Fruit fly (Drosophila melanogaster) whole organism, embryonic: ENCODE data around the gene Hpd.

Source experiments
- Abd-B ChIP-seq: fragments of 200-800 bp; sonication (Bioruptor generic); optimal IDR thresholded peaks from 2 replicates; lab custom pipeline; 2018; ENCODE audit warnings: missing biosample characterization, mild to moderate bottlenecking, missing genetic modification characterization, moderate library complexity
- CG10267 ChIP-seq: fragments of 200-800 bp; sonication (Bioruptor generic); optimal IDR thresholded peaks from 2 replicates; lab custom pipeline; 2018; ENCODE audit warnings: missing biosample characterization, mild to moderate bottlenecking, missing genetic modification characterization, moderate library complexity
- CG10274 ChIP-seq: fragments of 200-800 bp; sonication (Bioruptor generic); optimal IDR thresholded peaks from 3 replicates; lab custom pipeline; 2017; ENCODE audit warnings: missing biosample characterization, mild to moderate bottlenecking, missing genetic modification characterization
- CG10366 ChIP-seq: fragments of 200-800 bp; sonication (Bioruptor generic); IDR thresholded peaks from 2 replicates; pipeline ENCODE4 v1.3.6; 2022; ENCODE audit warnings: missing biosample characterization, missing genetic modification characterization
- CG13123 ChIP-seq: fragments of 200-800 bp; sonication (Bioruptor generic); optimal IDR thresholded peaks from 2 replicates; lab custom pipeline; 2016; ENCODE audit warnings: missing biosample characterization, missing genetic modification characterization
- CG14014 ChIP-seq: fragments of 200-800 bp; sonication (Bioruptor generic); IDR thresholded peaks from 2 replicates; pipeline ENCODE4 v1.3.6; 2022; ENCODE audit warnings: missing biosample characterization, missing genetic modification characterization
- CG15011 ChIP-seq: fragments of 200-800 bp; sonication (Bioruptor generic); optimal IDR thresholded peaks from 3 replicates; lab custom pipeline; 2018; ENCODE audit warnings: missing biosample characterization, mild to moderate bottlenecking, missing genetic modification characterization
- CG15696 ChIP-seq: fragments of 200-800 bp; sonication (Bioruptor generic); optimal IDR thresholded peaks from 2 replicates; lab custom pipeline; 2019; ENCODE audit warnings: missing biosample characterization, mild to moderate bottlenecking, missing genetic modification characterization, moderate library complexity
- CG1602 ChIP-seq: fragments of 200-800 bp; sonication (Bioruptor generic); optimal IDR thresholded peaks from 3 replicates; lab custom pipeline; 2016; ENCODE audit warnings: missing biosample characterization, missing genetic modification characterization
- CG17829 ChIP-seq: fragments of 200-800 bp; optimal IDR thresholded peaks from 2 replicates; lab custom pipeline; 2019; ENCODE audit warnings: missing biosample characterization, mild to moderate bottlenecking, missing genetic modification characterization, moderate library complexity
- CG2116 ChIP-seq: fragments of 200-800 bp; sonication (Bioruptor generic); optimal IDR thresholded peaks from 3 replicates; lab custom pipeline; 2018; ENCODE audit warnings: missing biosample characterization, mild to moderate bottlenecking, missing genetic modification characterization
- CG32532 ChIP-seq: fragments of 200-800 bp; sonication (Bioruptor generic); IDR thresholded peaks from 2 replicates; pipeline ENCODE4 v1.3.6; 2022; ENCODE audit warnings: missing biosample characterization, missing genetic modification characterization
- CG3281 ChIP-seq: fragments of 200-800 bp; sonication (Bioruptor generic); optimal IDR thresholded peaks from 3 replicates; lab custom pipeline; 2017; ENCODE audit warnings: missing biosample characterization, mild to moderate bottlenecking, missing genetic modification characterization
- CG34224 ChIP-seq: fragments of 200-800 bp; sonication (Bioruptor generic); IDR thresholded peaks from 3 replicates; pipeline ENCODE4 v1.3.6; 2022; ENCODE audit warnings: missing biosample characterization, missing genetic modification characterization; ENCODE audit not compliant: partially characterized antibody
- CG4282 ChIP-seq: fragments of 200-800 bp; sonication (Bioruptor generic); optimal IDR thresholded peaks from 2 replicates; lab custom pipeline; 2016; ENCODE audit warnings: missing biosample characterization, missing genetic modification characterization
- CG4820 ChIP-seq: fragments of 200-800 bp; sonication (Bioruptor generic); optimal IDR thresholded peaks from 3 replicates; lab custom pipeline; 2016; ENCODE audit warnings: missing biosample characterization, missing genetic modification characterization
- CG7556 ChIP-seq: fragments of 200-800 bp; sonication (Bioruptor generic); optimal IDR thresholded peaks from 2 replicates; lab custom pipeline; 2017; ENCODE audit warnings: missing biosample characterization, mild to moderate bottlenecking, missing genetic modification characterization
- CG7839 ChIP-seq: fragments of 200-800 bp; sonication (Bioruptor generic); optimal IDR thresholded peaks from 3 replicates; lab custom pipeline; 2018; ENCODE audit warnings: missing biosample characterization, mild to moderate bottlenecking, missing genetic modification characterization, moderate library complexity
- CG7987 ChIP-seq: fragments of 200-800 bp; sonication (Bioruptor generic); optimal IDR thresholded peaks from 2 replicates; lab custom pipeline; 2018; ENCODE audit warnings: missing biosample characterization, mild to moderate bottlenecking, missing genetic modification characterization, moderate library complexity
- CG8388 ChIP-seq: fragments of 200-800 bp; sonication (Bioruptor generic); optimal IDR thresholded peaks from 2 replicates; lab custom pipeline; 2019; ENCODE audit warnings: missing biosample characterization, mild to moderate bottlenecking, missing genetic modification characterization, moderate library complexity
- CG9727 ChIP-seq: fragments of 200-800 bp; sonication (Bioruptor generic); optimal IDR thresholded peaks from 3 replicates; lab custom pipeline; 2017; ENCODE audit warnings: missing biosample characterization, mild to moderate bottlenecking, missing genetic modification characterization
- D19B ChIP-seq: fragments of 200-800 bp; sonication (Bioruptor generic); optimal IDR thresholded peaks from 2 replicates; lab custom pipeline; 2017; ENCODE audit warnings: missing biosample characterization, mild to moderate bottlenecking, missing genetic modification characterization
- Doc2 ChIP-seq: fragments of 200-800 bp; sonication (Bioruptor generic); IDR thresholded peaks from 2 replicates; pipeline ENCODE4 v1.3.6; 2022; ENCODE audit warnings: missing biosample characterization, missing genetic modification characterization
- Fer2 ChIP-seq: fragments of 200-800 bp; sonication (Bioruptor generic); optimal IDR thresholded peaks from 2 replicates; lab custom pipeline; 2018; ENCODE audit warnings: missing biosample characterization, mild to moderate bottlenecking, missing genetic modification characterization, moderate library complexity
- HLH4C ChIP-seq: fragments of 200-800 bp; sonication (Bioruptor generic); IDR thresholded peaks from 3 replicates; pipeline ENCODE4 v1.3.6; 2022; ENCODE audit warnings: missing biosample characterization, missing genetic modification characterization; ENCODE audit not compliant: partially characterized antibody
- Jarid2 ChIP-seq: fragments of 200-800 bp; sonication (Bioruptor generic); optimal IDR thresholded peaks from 3 replicates; lab custom pipeline; 2017; ENCODE audit warnings: mild to moderate bottlenecking, missing biosample characterization, missing genetic modification reagents, missing genetic modification characterization
- Lhr ChIP-seq: fragments of 200-800 bp; sonication (Bioruptor generic); optimal IDR thresholded peaks from 3 replicates; lab custom pipeline; 2017; ENCODE audit warnings: mild to moderate bottlenecking, missing biosample characterization, missing genetic modification reagents, missing genetic modification characterization
- al ChIP-seq: fragments of 200-800 bp; sonication (Bioruptor generic); IDR thresholded peaks from 2 replicates; pipeline ENCODE4 v1.3.6; 2022; ENCODE audit warnings: missing biosample characterization, missing genetic modification characterization
- ase ChIP-seq: fragments of 200-800 bp; sonication (Bioruptor generic); IDR thresholded peaks from 3 replicates; pipeline ENCODE4 v1.3.6; 2022; ENCODE audit warnings: missing biosample characterization, missing genetic modification characterization
- ato ChIP-seq: fragments of 200-800 bp; sonication (Bioruptor generic); IDR thresholded peaks from 2 replicates; pipeline ENCODE4 v1.3.6; 2022; ENCODE audit warnings: missing biosample characterization, missing genetic modification characterization; ENCODE audit not compliant: partially characterized antibody
- crol ChIP-seq: fragments of 200-800 bp; sonication (Bioruptor generic); IDR thresholded peaks from 2 replicates; pipeline ENCODE4 v1.3.6; 2022; ENCODE audit warnings: missing biosample characterization, missing genetic modification characterization
- crp ChIP-seq, 2 experiments: fragments of 200-800 bp; sonication (Bioruptor generic); optimal IDR thresholded peaks; 2 replicates in 1 of 2; 3 replicates in 1 of 2; lab custom pipeline; 2017; ENCODE audit warnings: missing biosample characterization in 2 of 2, missing genetic modification characterization in 2 of 2, mild to moderate bottlenecking in 1 of 2, moderate library complexity in 1 of 2
- danr ChIP-seq: fragments of 200-800 bp; sonication (Bioruptor generic); IDR thresholded peaks from 2 replicates; pipeline ENCODE4 v1.3.6; 2022; ENCODE audit warnings: missing biosample characterization, missing genetic modification characterization
- dpn ChIP-seq, 2 experiments: fragments of 200-800 bp; sonication (Bioruptor generic); optimal IDR thresholded peaks; 3 replicates each; lab custom pipeline; 2016; ENCODE audit warnings: missing biosample characterization in 2 of 2, missing genetic modification characterization in 2 of 2
- ewg ChIP-seq: fragments of 200-800 bp; sonication (Bioruptor generic); optimal IDR thresholded peaks from 3 replicates; lab custom pipeline; 2017; ENCODE audit warnings: mild to moderate bottlenecking, missing biosample characterization, missing genetic modification reagents, missing genetic modification characterization
- fu2 ChIP-seq: fragments of 200-800 bp; sonication (Bioruptor generic); optimal IDR thresholded peaks from 2 replicates; lab custom pipeline; 2016; ENCODE audit warnings: missing biosample characterization, missing genetic modification characterization
- grn ChIP-seq: fragments of 200-800 bp; sonication (Bioruptor generic); optimal IDR thresholded peaks from 3 replicates; lab custom pipeline; 2017; ENCODE audit warnings: missing biosample characterization, missing genetic modification characterization
- ind ChIP-seq: fragments of 200-800 bp; sonication (Bioruptor generic); optimal IDR thresholded peaks from 3 replicates; lab custom pipeline; 2016; ENCODE audit warnings: missing biosample characterization, missing genetic modification characterization
- kay ChIP-seq: fragments of 200-800 bp; sonication (Bioruptor generic); optimal IDR thresholded peaks from 2 replicates; lab custom pipeline; 2016; ENCODE audit warnings: missing biosample characterization, missing genetic modification characterization
- pfk ChIP-seq: fragments of 200-800 bp; sonication (Bioruptor generic); optimal IDR thresholded peaks from 2 replicates; lab custom pipeline; 2018; ENCODE audit warnings: missing biosample characterization, mild to moderate bottlenecking, missing genetic modification characterization, moderate library complexity
- ro ChIP-seq: fragments of 200-800 bp; sonication (Bioruptor generic); IDR thresholded peaks from 2 replicates; pipeline ENCODE4 v1.3.6; 2022; ENCODE audit warnings: missing biosample characterization, missing genetic modification characterization
- row ChIP-seq: fragments of 200-800 bp; sonication (Bioruptor generic); IDR thresholded peaks from 3 replicates; pipeline ENCODE4 v1.3.6; 2022; ENCODE audit warnings: missing biosample characterization, missing genetic modification characterization
- sens ChIP-seq: fragments of 200-800 bp; sonication (Bioruptor generic); peaks from one replicate; lab custom pipeline; 2016; ENCODE audit warnings: missing biosample characterization, missing genetic modification characterization
- slbo ChIP-seq: fragments of 200-800 bp; sonication (Bioruptor generic); IDR thresholded peaks from 2 replicates; pipeline ENCODE4 v1.3.6; 2022; ENCODE audit warnings: missing biosample characterization, missing genetic modification characterization
- slou ChIP-seq: fragments of 200-800 bp; sonication (Bioruptor generic); optimal IDR thresholded peaks from 3 replicates; lab custom pipeline; 2016; ENCODE audit warnings: missing biosample characterization, missing genetic modification characterization
- trem ChIP-seq: fragments of 200-800 bp; optimal IDR thresholded peaks from 3 replicates; lab custom pipeline; 2019; ENCODE audit warnings: missing biosample characterization, mild to moderate bottlenecking, missing genetic modification characterization, moderate library complexity
- twi ChIP-seq: fragments of 200-800 bp; optimal IDR thresholded peaks from 2 replicates; lab custom pipeline; 2019; ENCODE audit warnings: missing biosample characterization, mild to moderate bottlenecking, missing genetic modification characterization, moderate library complexity
- unpg ChIP-seq: fragments of 200-800 bp; sonication (Bioruptor generic); optimal IDR thresholded peaks from 3 replicates; lab custom pipeline; 2018; ENCODE audit warnings: missing biosample characterization, mild to moderate bottlenecking, missing genetic modification characterization, moderate library complexity
- vvl ChIP-seq: fragments of 200-800 bp; sonication (Bioruptor generic); IDR thresholded peaks from 2 replicates; pipeline ENCODE4 v1.3.6; 2022; ENCODE audit warnings: missing biosample characterization, missing genetic modification characterization
- zen ChIP-seq: fragments of 200-800 bp; sonication (Bioruptor generic); optimal IDR thresholded peaks from 3 replicates; lab custom pipeline; 2018; ENCODE audit warnings: missing biosample characterization, mild to moderate bottlenecking, missing genetic modification characterization, moderate library complexity

Hpd gene

DNA sequence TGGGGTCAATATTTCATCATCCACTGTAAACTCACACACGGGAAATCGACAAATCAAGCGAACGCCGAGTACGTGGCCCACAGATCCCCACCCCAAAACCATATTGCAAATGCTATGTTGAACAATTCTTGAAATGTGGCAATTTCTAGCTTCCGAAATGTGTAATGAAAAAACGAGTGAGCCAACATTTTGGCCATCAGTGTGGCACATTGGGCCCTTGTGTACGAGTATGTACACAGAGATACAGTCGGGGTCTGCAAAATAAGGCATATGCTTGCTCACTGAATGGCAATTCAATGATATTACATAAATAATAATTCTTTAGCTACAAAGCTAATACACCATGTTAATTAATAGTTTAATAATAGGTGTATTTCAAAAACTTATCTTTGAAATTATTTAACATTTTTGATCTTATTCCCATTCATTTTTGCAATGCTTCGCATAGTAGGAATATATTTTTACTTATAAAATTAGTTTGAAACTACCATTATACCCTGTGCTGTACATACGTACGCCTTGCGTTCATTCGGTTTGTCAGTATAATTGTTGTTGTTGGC, 40.0 kb downstream of the Hpd start (continued):
- TF ChIP-seq CG32532 (GFP tag; lab: Robert Waterston, UW) (peak; percentile 91), Abd-B (GFP tag; lab: Kevin White, UChicago) (peak; percentile 84), CG8388 (GFP tag; lab: Kevin White, UChicago) (peak; percentile 82), ewg (GFP tag; lab: Kevin White, UChicago) (peak; percentile 76), slou (GFP tag; lab: Kevin White, UChicago) (peak; percentile 82), ato (GFP tag; lab: Robert Waterston, UW) (no peak), CG3281 (GFP tag; lab: Kevin White, UChicago) (peak; percentile 87), danr (GFP tag; lab: Robert Waterston, UW) (peak; percentile 62), ro (GFP tag; lab: Robert Waterston, UW) (peak; percentile 71), CG10267 (tag; lab: Kevin White, UChicago) (peak; percentile 79), CG15011 (GFP tag; lab: Kevin White, UChicago) (peak; percentile 89), HLH4C (GFP tag; lab: Robert Waterston, UW) (no peak), Lhr (GFP tag; lab: Kevin White, UChicago) (peak; percentile 40), Doc2 (GFP tag; lab: Robert Waterston, UW) (no peak), Fer2 (tag; lab: Kevin White, UChicago) (peak; percentile 78), vvl (GFP tag; lab: Robert Waterston, UW) (peak; percentile 90), CG7839 (tag; lab: Kevin White, UChicago) (peak; percentile 92), CG17829 (tag; lab: Kevin White, UChicago) (peak; percentile 87), dpn (GFP tag; optimal IDR thresholded peaks at IDR 0.05; lab: Kevin White, UChicago) (peak; percentile 84 to 88), kay (GFP tag; lab: Kevin White, UChicago) (peak; percentile 80), Jarid2 (peak; percentile 46), CG1602 (GFP tag; lab: Kevin White, UChicago) (peak; percentile 81), CG4820 (GFP tag; lab: Kevin White, UChicago) (peak; percentile 80), ase (GFP tag; lab: Robert Waterston, UW) (peak; percentile 76; the same call in 2 of the 3 replicates), CG13123 (GFP tag; lab: Kevin White, UChicago) (peak; percentile 67), CG7556 (GFP tag; lab: Kevin White, UChicago) (peak; percentile 89), al (GFP tag; lab: Robert Waterston, UW) (peak; percentile 88), CG14014 (GFP tag; lab: Robert Waterston, UW) (peak; percentile 85), CG2116 (GFP tag; lab: Kevin White, UChicago) (peak; percentile 73), CG10274 (GFP tag; lab: Kevin White, UChicago) (peak; percentile 49), D19B (GFP tag; lab: Kevin White, UChicago) (peak; percentile 68), zen (tag; lab: Kevin White, UChicago) (peak; percentile 72), CG4282 (peak; percentile 86), unpg (GFP tag; lab: Kevin White, UChicago) (peak; percentile 88), CG10366 (GFP tag; lab: Robert Waterston, UW) (peak; percentile 78), trem (tag; lab: Kevin White, UChicago) (peak; percentile 53), crol (no peak), CG9727 (peak; percentile 88), ind (GFP tag; lab: Kevin White, UChicago) (peak; percentile 88), CG34224 (GFP tag; lab: Robert Waterston, UW) (no peak), grn (no peak), fu2 (GFP tag; lab: Kevin White, UChicago) (peak; percentile 71), slbo (GFP tag; lab: Robert Waterston, UW) (peak; percentile 94), crp (GFP tag; optimal IDR thresholded peaks at IDR 0.05; lab: Kevin White, UChicago) (peak in 1 of 2 experiments; percentile 46), sens (peak; percentile 95), twi (tag; lab: Kevin White, UChicago) (peak; percentile 67), row (GFP tag; lab: Robert Waterston, UW) (peak; percentile 94), pfk (GFP tag; lab: Kevin White, UChicago) (peak; percentile 40), CG15696 (tag; lab: Kevin White, UChicago) (peak; percentile 77), CG7987 (GFP tag; lab: Kevin White, UChicago) (peak; percentile 69)
